Worm (Caenorhabditis elegans): ENCODE measurements around the gene T02D1.7.
A peak's percentile ranks its signal among the peaks of the same experiment; 100 is the strongest.

T02D1.7 gene

ce11 chrIV:17448319-17448718 lies 41.4 kb upstream of the T02D1.7 start:
- TF ChIP-seq nhr-77 (tag; optimal IDR thresholded peaks at IDR 0.05) (no peak), aha-1 (tag; optimal IDR thresholded peaks at IDR 0.05) (no peak), fos-1 (tag; optimal IDR thresholded peaks at IDR 0.05) (no peak), efl-1 (optimal IDR thresholded peaks at IDR 0.05) (no peak), efl-1 (GFP tag; optimal IDR thresholded peaks at IDR 0.05 in 1 of 2) (no peak)

DNA sequence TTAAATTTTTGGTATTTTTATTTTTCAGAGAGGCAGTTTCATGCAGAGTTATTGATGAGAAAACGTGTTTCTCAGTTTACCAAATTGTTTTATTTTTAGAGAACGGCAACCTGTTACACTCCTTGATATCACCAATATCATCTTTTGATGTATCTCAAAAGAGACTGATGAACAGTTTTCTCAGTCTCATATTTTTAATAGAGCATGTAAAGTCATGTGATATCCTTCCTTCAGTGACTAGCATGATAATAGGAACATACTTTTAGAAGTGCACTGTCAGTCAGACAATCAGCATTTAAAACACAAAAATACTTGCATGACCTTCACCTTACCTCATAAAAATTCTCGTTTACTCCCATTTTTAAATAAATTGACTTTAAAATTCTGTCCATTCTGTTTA lies 35.6 kb upstream of the T02D1.7 start, which contains the start of gene F11E6.11:
TSS of gene F11E6.11 (plus strand) at position 325 of the 400 bp plus-strand sequence.
- no peak for TF ChIP-seq unc-86 (tag; optimal IDR thresholded peaks at IDR 0.05)
- no peak for TF ChIP-seq fkh-10 (GFP tag; optimal IDR thresholded peaks at IDR 0.05)
- TF ChIP-seq nhr-47 (tag; optimal IDR thresholded peaks at IDR 0.05), result no peak
- no peak for TF ChIP-seq lin-13 (GFP tag; optimal IDR thresholded peaks at IDR 0.05)
- no peak for TF ChIP-seq ceh-63 (GFP tag; optimal IDR thresholded peaks at IDR 0.05)
- TF ChIP-seq pqm-1 (tag; optimal IDR thresholded peaks at IDR 0.05), result no peak
- TF ChIP-seq isw-1 (GFP tag; IDR thresholded peaks at IDR 0.05), result no peak
- peak in 1 of 2 experiments; percentile 16 for TF ChIP-seq lin-35 (GFP tag; optimal IDR thresholded peaks at IDR 0.05)

- TF ChIP-seq snu-23 (GFP tag; optimal IDR thresholded peaks at IDR 0.05) (peak; percentile 65), efl-1 (optimal IDR thresholded peaks at IDR 0.05) (no peak), efl-1 (GFP tag; optimal IDR thresholded peaks at IDR 0.05 in 1 of 2) (peak in 1 of 2 experiments; percentile 33), lin-35 (GFP tag; optimal IDR thresholded peaks at IDR 0.05) (peak in 1 of 2 experiments; percentile 62), pag-3 (tag; optimal IDR thresholded peaks at IDR 0.05; ENCODE audit: borderline replicate concordance, insufficient read depth) (no peak), grh-1 (GFP tag; IDR thresholded peaks at IDR 0.05) (peak; percentile 68), lin-14 (GFP tag; optimal IDR thresholded peaks at IDR 0.05) (peak; percentile 39), lin-15B (tag; optimal IDR thresholded peaks at IDR 0.05) (no peak), nhr-71 (tag; optimal IDR thresholded peaks at IDR 0.05) (peak; percentile 37), nhr-20 (tag; optimal IDR thresholded peaks at IDR 0.05) (peak; percentile 67), nhr-85 (tag) (peak; percentile 79)
These were observed 34.3 kb upstream of the T02D1.7 start for ce11 chrIV:17441260-17441659.

ce11 chrIV:17440417-17440816 lies 33.5 kb upstream of the T02D1.7 start, which contains the start of gene F08A7.1:
Gene F08A7.1, plus strand, starts transcription at chrIV:17440607.
- TF ChIP-seq egl-27 (tag; optimal IDR thresholded peaks at IDR 0.05) (no peak), tbx-2 (tag; optimal IDR thresholded peaks at IDR 0.05) (no peak), nhr-77 (tag; optimal IDR thresholded peaks at IDR 0.05) (no peak), sox-4 (tag; optimal IDR thresholded peaks at IDR 0.05) (no peak), nhr-85 (tag) (peak; percentile 32), fkh-10 (GFP tag; optimal IDR thresholded peaks at IDR 0.05) (no peak), nhr-20 (tag; optimal IDR thresholded peaks at IDR 0.05) (no peak), elt-2 (tag; optimal IDR thresholded peaks at IDR 0.05) (peak; percentile 63), hlh-4 (tag; optimal IDR thresholded peaks at IDR 0.05) (no peak)

DNA sequence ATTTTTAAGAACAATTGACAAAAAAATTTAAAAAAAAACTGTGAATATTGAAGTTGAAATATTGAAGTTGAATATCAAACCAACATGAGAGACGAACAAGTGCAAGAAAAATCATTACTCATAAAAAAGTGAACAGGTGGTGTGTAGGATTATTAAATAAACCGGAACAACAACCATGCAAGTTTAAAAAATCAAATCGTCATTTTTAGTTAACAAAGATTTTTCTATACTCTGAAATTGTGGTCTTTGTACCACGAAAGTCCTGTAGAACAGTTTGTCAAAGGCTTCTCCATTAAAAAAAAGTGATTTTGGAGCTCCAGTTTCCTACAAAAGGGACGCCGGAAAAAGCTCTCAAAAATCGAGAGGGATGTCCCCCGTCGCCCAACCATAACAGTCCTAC lies 33.1 kb upstream of the T02D1.7 start, which contains the start of gene C06A12.19:
TSS of gene C06A12.19 (minus strand) at position 101 of the 400 bp plus-strand sequence.
- TF ChIP-seq fos-1 (tag; optimal IDR thresholded peaks at IDR 0.05) (no peak), tlp-1 (tag; optimal IDR thresholded peaks at IDR 0.05) (no peak), ztf-4 (tag; optimal IDR thresholded peaks at IDR 0.05) (no peak), nhr-20 (tag; optimal IDR thresholded peaks at IDR 0.05) (no peak), pag-3 (tag; optimal IDR thresholded peaks at IDR 0.05; ENCODE audit: borderline replicate concordance, insufficient read depth) (no peak), vab-15 (tag; optimal IDR thresholded peaks at IDR 0.05) (no peak), nhr-71 (tag; optimal IDR thresholded peaks at IDR 0.05) (no peak), C34B4.2 (tag; optimal IDR thresholded peaks at IDR 0.05) (no peak), efl-1 (optimal IDR thresholded peaks at IDR 0.05) (no peak), efl-1 (GFP tag; optimal IDR thresholded peaks at IDR 0.05 in 1 of 2) (no peak), efl-3 (GFP tag; optimal IDR thresholded peaks at IDR 0.05) (no peak)

DNA sequence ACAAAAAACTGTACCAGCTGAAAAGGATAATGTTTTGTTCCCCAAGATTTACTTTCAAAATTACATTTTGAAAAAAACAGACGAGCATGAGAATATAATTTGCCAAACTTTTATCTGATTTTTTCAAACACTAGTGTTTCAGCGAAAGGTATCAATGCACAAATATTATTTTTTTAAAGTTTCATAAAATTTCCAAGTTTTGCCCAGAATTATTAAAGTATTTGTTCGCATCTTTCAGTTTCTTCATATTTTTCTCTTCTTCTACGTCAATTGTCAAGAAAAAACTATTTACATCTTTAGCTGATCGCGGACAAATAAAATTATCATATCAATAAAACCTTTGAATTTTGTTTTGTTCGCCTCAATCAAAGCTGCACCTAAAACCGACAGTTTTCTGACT lies 30.1 kb upstream of the T02D1.7 start, which contains the start of gene C06A12.8:
TSS of gene C06A12.8 (plus strand) at position 301 of the 400 bp plus-strand sequence.
- TF ChIP-seq nhr-19 (GFP tag; conservative IDR thresholded peaks at IDR 0.05), result no peak
- TF ChIP-seq elt-2 (tag; optimal IDR thresholded peaks at IDR 0.05), result no peak
- TF ChIP-seq fkh-8 (tag; optimal IDR thresholded peaks at IDR 0.05), result no peak
- TF ChIP-seq rnt-1 (tag; optimal IDR thresholded peaks at IDR 0.05), result no peak
- no peak for TF ChIP-seq ztf-4 (tag; optimal IDR thresholded peaks at IDR 0.05)
- TF ChIP-seq skn-1 (tag; optimal IDR thresholded peaks at IDR 0.05), result no peak
- no peak for TF ChIP-seq ces-1 (GFP tag; optimal IDR thresholded peaks at IDR 0.05)
- TF ChIP-seq ama-1 (optimal IDR thresholded peaks at IDR 0.05), result no peak
- no peak for TF ChIP-seq alr-1 (tag; optimal IDR thresholded peaks at IDR 0.05; ENCODE audit: borderline replicate concordance)
- no peak for TF ChIP-seq hlh-17 (GFP tag; optimal IDR thresholded peaks at IDR 0.05; ENCODE audit: borderline replicate concordance)
- TF ChIP-seq lin-35 (GFP tag; optimal IDR thresholded peaks at IDR 0.05), result no peak
- TF ChIP-seq unc-62 (GFP tag; optimal IDR thresholded peaks at IDR 0.05), result no peak
- no peak for TF ChIP-seq hpl-2 (GFP tag; optimal IDR thresholded peaks at IDR 0.05)
- TF ChIP-seq dpl-1 (GFP tag; optimal IDR thresholded peaks at IDR 0.05), result no peak
- no peak for TF ChIP-seq fkh-4 (tag; optimal IDR thresholded peaks at IDR 0.05; ENCODE audit: borderline replicate concordance)
